Fruit fly (Drosophila melanogaster) whole organism, embryonic: ENCODE measurements around the gene CG33703.
A peak's percentile ranks its signal among the peaks of the same experiment; 100 is the strongest.

Experiments
- B-H1 ChIP-seq: fragments of 200-800 bp; sonication (Bioruptor generic); IDR thresholded peaks from 3 replicates; pipeline ENCODE4 v1.3.6; 2022; ENCODE audit warnings: missing biosample characterization, missing genetic modification characterization
- B-H2 ChIP-seq: fragments of 200-800 bp; sonication (Bioruptor generic); optimal IDR thresholded peaks from 2 replicates; lab custom pipeline; 2018; ENCODE audit warnings: missing biosample characterization, mild to moderate bottlenecking, missing genetic modification characterization
- Bdp1 ChIP-seq: fragments of 200-800 bp; sonication (Bioruptor generic); optimal IDR thresholded peaks from 3 replicates; lab custom pipeline; 2016; ENCODE audit warnings: missing biosample characterization, missing genetic modification characterization
- Blimp-1 ChIP-seq: fragments of 200-800 bp; sonication (Bioruptor generic); optimal IDR thresholded peaks from 3 replicates; lab custom pipeline; 2018; ENCODE audit warnings: missing biosample characterization, missing genetic modification characterization, mild to moderate bottlenecking, moderate library complexity, missing genetic modification reagents
- CG10565 ChIP-seq: fragments of 200-800 bp; sonication (Bioruptor generic); optimal IDR thresholded peaks from 3 replicates; lab custom pipeline; 2016; ENCODE audit warnings: missing biosample characterization, mild to moderate bottlenecking, missing genetic modification characterization
- CG12155 ChIP-seq: fragments of 200-800 bp; sonication (Bioruptor generic); optimal IDR thresholded peaks from 3 replicates; lab custom pipeline; 2016; ENCODE audit warnings: missing biosample characterization, missing genetic modification characterization
- CG13624 ChIP-seq: fragments of 200-800 bp; sonication (Bioruptor generic); optimal IDR thresholded peaks from 2 replicates; lab custom pipeline; 2016; ENCODE audit warnings: missing biosample characterization, missing genetic modification characterization
- CG17328 ChIP-seq: fragments of 200-800 bp; sonication (Bioruptor generic); IDR thresholded peaks from 2 replicates; pipeline ENCODE4 v1.3.6; 2022; ENCODE audit warnings: missing biosample characterization, missing genetic modification characterization
- CG17359 ChIP-seq: fragments of 200-800 bp; sonication (Bioruptor generic); optimal IDR thresholded peaks from 3 replicates; lab custom pipeline; 2018; ENCODE audit warnings: missing biosample characterization, mild to moderate bottlenecking, missing genetic modification characterization, moderate library complexity
- CG1792 ChIP-seq: fragments of 200-800 bp; sonication (Bioruptor generic); optimal IDR thresholded peaks from 2 replicates; lab custom pipeline; 2016; ENCODE audit warnings: missing biosample characterization, missing genetic modification characterization
- CG33557 ChIP-seq: fragments of 200-800 bp; sonication (Bioruptor generic); optimal IDR thresholded peaks from 2 replicates; lab custom pipeline; 2019; ENCODE audit warnings: missing biosample characterization, mild to moderate bottlenecking, missing genetic modification characterization, moderate library complexity
- CG34376 ChIP-seq: fragments of 200-800 bp; sonication (Bioruptor generic); optimal IDR thresholded peaks from 2 replicates; lab custom pipeline; 2018; ENCODE audit warnings: missing biosample characterization, mild to moderate bottlenecking, missing genetic modification characterization
- CG4854 ChIP-seq: fragments of 200-800 bp; sonication (Bioruptor generic); optimal IDR thresholded peaks from 2 replicates; lab custom pipeline; 2016; ENCODE audit warnings: missing biosample characterization, missing genetic modification characterization, inconsistent platforms
- Deaf1 ChIP-seq: fragments of 200-800 bp; optimal IDR thresholded peaks from 3 replicates; lab custom pipeline; 2019; ENCODE audit warnings: missing biosample characterization, mild to moderate bottlenecking, missing genetic modification characterization, moderate library complexity
- E2f1 ChIP-seq: fragments of 200-800 bp; sonication (Bioruptor generic); IDR thresholded peaks from 2 replicates; pipeline ENCODE4 v1.3.6; 2022; ENCODE audit warnings: missing biosample characterization, missing genetic modification characterization
- Fer1 ChIP-seq: fragments of 200-800 bp; sonication (Bioruptor generic); optimal IDR thresholded peaks from 2 replicates; lab custom pipeline; 2017; ENCODE audit warnings: missing biosample characterization, mild to moderate bottlenecking, missing genetic modification characterization
- H2.0 ChIP-seq: fragments of 200-800 bp; sonication (Bioruptor generic); IDR thresholded peaks from 2 replicates; pipeline ENCODE4 v1.3.6; 2022; ENCODE audit warnings: missing biosample characterization, missing genetic modification characterization
- HmgZ ChIP-seq: fragments of 200-800 bp; sonication (Bioruptor generic); optimal IDR thresholded peaks from 2 replicates; lab custom pipeline; 2018; ENCODE audit warnings: missing biosample characterization, mild to moderate bottlenecking, missing genetic modification characterization
- Lpt ChIP-seq: fragments of >200 bp; optimal IDR thresholded peaks from 2 replicates; lab custom pipeline; 2018; ENCODE audit warnings: missing biosample characterization, missing genetic modification characterization
- PHDP ChIP-seq: fragments of 200-800 bp; sonication (Bioruptor generic); optimal IDR thresholded peaks from 3 replicates; lab custom pipeline; 2018; ENCODE audit warnings: missing biosample characterization, mild to moderate bottlenecking, missing genetic modification characterization, moderate library complexity
- Rfx ChIP-seq: fragments of 200-800 bp; sonication (Bioruptor generic); IDR thresholded peaks from 2 replicates; pipeline ENCODE4 v1.3.6; 2022; ENCODE audit warnings: missing biosample characterization, missing genetic modification characterization
- Side ChIP-seq: fragments of 200-800 bp; sonication (Bioruptor generic); optimal IDR thresholded peaks from 2 replicates; lab custom pipeline; 2016; ENCODE audit warnings: missing biosample characterization, missing genetic modification characterization
- Spps ChIP-seq: fragments of 200-800 bp; sonication (Bioruptor generic); optimal IDR thresholded peaks from 2 replicates; lab custom pipeline; 2018; ENCODE audit warnings: missing biosample characterization, mild to moderate bottlenecking, missing genetic modification characterization
- Xbp1 ChIP-seq: fragments of 200-800 bp; sonication (Bioruptor generic); optimal IDR thresholded peaks from 3 replicates; lab custom pipeline; 2016; ENCODE audit warnings: missing biosample characterization, mild to moderate bottlenecking, missing genetic modification characterization
- amos ChIP-seq: fragments of 200-800 bp; sonication (Bioruptor generic); IDR thresholded peaks from 2 replicates; pipeline ENCODE4 v1.3.6; 2022; ENCODE audit warnings: missing biosample characterization, missing genetic modification characterization; ENCODE audit not compliant: partially characterized antibody
- ash1 ChIP-seq: fragments of 200-800 bp; sonication (Bioruptor generic); optimal IDR thresholded peaks from 2 replicates; lab custom pipeline; 2018; ENCODE audit warnings: missing biosample characterization, mild to moderate bottlenecking, missing genetic modification characterization
- chif ChIP-seq, 2 experiments: fragments of 200-800 bp; sonication (Bioruptor generic); optimal IDR thresholded peaks; 3 replicates each; lab custom pipeline; 2016; ENCODE audit warnings: missing biosample characterization in 2 of 2, missing genetic modification characterization in 2 of 2
- ci ChIP-seq: fragments of 200-800 bp; sonication (Bioruptor generic); IDR thresholded peaks from 3 replicates; pipeline ENCODE4 v1.3.6; 2022; ENCODE audit warnings: missing biosample characterization, missing genetic modification characterization
- dan ChIP-seq: fragments of 200-800 bp; sonication (Bioruptor generic); IDR thresholded peaks from 2 replicates; pipeline ENCODE4 v1.3.6; 2022; ENCODE audit warnings: missing biosample characterization, missing genetic modification characterization
- hbn ChIP-seq: fragments of 200-800 bp; sonication (Bioruptor generic); IDR thresholded peaks from 2 replicates; pipeline ENCODE4 v1.3.6; 2022; ENCODE audit warnings: missing biosample characterization, missing genetic modification characterization; ENCODE audit not compliant: partially characterized antibody
- hkb ChIP-seq, 2 experiments: fragments of 200-800 bp in 1 of 2; fragments of >200 bp in 1 of 2; sonication (Bioruptor generic) in 1 of 2; IDR thresholded peaks in 1 of 2; optimal IDR thresholded peaks in 1 of 2; 2 replicates each; pipeline versions ENCODE4 v1.3.6 to Lab custom; 2017 to 2022; ENCODE audit warnings: missing biosample characterization in 1 of 2, missing genetic modification characterization in 1 of 2
- kah ChIP-seq: fragments of 200-800 bp; sonication (Bioruptor generic); optimal IDR thresholded peaks from 2 replicates; lab custom pipeline; 2018; ENCODE audit warnings: missing biosample characterization, mild to moderate bottlenecking, missing genetic modification characterization
- lilli ChIP-seq: fragments of 200-800 bp; sonication (Bioruptor generic); optimal IDR thresholded peaks from 3 replicates; lab custom pipeline; 2016; ENCODE audit warnings: missing biosample characterization, missing genetic modification characterization
- ranshi ChIP-seq: fragments of 200-800 bp; sonication (Bioruptor generic); IDR thresholded peaks from 2 replicates; pipeline ENCODE4 v1.3.6; 2022; ENCODE audit warnings: missing biosample characterization, missing genetic modification characterization
- sob ChIP-seq: fragments of 200-800 bp; sonication (Bioruptor generic); IDR thresholded peaks from 2 replicates; pipeline ENCODE4 v1.3.6; 2022; ENCODE audit warnings: missing biosample characterization, missing genetic modification characterization
- tup ChIP-seq: fragments of 200-800 bp; sonication (Bioruptor generic); optimal IDR thresholded peaks from 2 replicates; lab custom pipeline; 2016; ENCODE audit warnings: missing biosample characterization, mild to moderate bottlenecking, missing genetic modification characterization, moderate library complexity

Gene CG33703

DNA sequence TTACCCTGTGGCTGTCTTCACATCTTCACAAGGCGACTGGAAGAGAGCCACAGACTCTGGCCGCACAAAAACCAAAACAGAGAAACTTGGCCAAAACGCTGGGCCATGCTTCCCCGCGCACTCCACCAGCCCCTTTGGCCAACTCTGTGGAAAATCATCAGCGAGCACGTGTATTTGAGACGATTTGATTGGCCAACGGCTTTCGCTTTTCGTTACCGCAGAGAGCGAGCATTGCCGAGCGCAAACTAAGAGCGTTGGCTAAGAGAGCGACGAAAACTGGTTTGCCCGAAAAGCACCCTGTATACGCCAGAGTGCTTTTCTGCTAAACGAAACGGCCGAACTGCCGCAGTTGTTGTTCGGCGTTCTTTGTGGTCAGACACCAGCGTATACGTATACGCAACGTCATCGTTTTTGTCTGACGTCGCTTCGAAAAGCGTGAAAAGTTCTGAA is 34.4 kb upstream of the CG33703 start, which contains the start of gene CG42673 (continued):
- TF ChIP-seq ranshi (GFP tag; lab: Robert Waterston, UW) (peak; percentile 27; the same call in 1 of the 2 replicates), dan (GFP tag; lab: Robert Waterston, UW) (no peak), ash1 (peak; percentile 8), lilli (no peak), Side (GFP tag; lab: Kevin White, UChicago) (no peak), Rfx (GFP tag; lab: Robert Waterston, UW) (peak; percentile 25; the same call in 1 of the 2 replicates), CG10565 (GFP tag; lab: Kevin White, UChicago) (no peak), B-H2 (GFP tag; lab: Kevin White, UChicago) (peak; percentile 3), chif (GFP tag; optimal IDR thresholded peaks at IDR 0.05; lab: Kevin White, UChicago) (no peak), E2f1 (GFP tag; lab: Robert Waterston, UW) (0 out of 2 replicates have a peak, but pooled peaks have one; percentile 12), H2.0 (GFP tag; lab: Robert Waterston, UW) (no peak), CG1792 (GFP tag; lab: Kevin White, UChicago) (no peak), sob (GFP tag; lab: Robert Waterston, UW) (0 out of 2 replicates have a peak, but pooled peaks have one; percentile 25), hbn (peak; percentile 47; the same call in 1 of the 2 replicates), Lpt (GFP tag; lab: Kevin White, UChicago) (no peak), Fer1 (GFP tag; lab: Kevin White, UChicago) (peak; percentile 63), CG13624 (GFP tag; lab: Kevin White, UChicago) (peak; percentile 9), CG17328 (GFP tag; lab: Robert Waterston, UW) (no peak), kah (peak; percentile 16), HmgZ (tag; lab: Kevin White, UChicago) (no peak), ci (GFP tag; lab: Robert Waterston, UW) (peak; percentile 45; the same call in 2 of the 3 replicates), tup (GFP tag; lab: Kevin White, UChicago) (no peak), hkb (optimal IDR thresholded peaks at IDR 0.05; lab: Kevin White, UChicago) (no peak), hkb (GFP tag; IDR thresholded peaks at IDR 0.05; lab: Robert Waterston, UW) (peak; percentile 52), CG34376 (GFP tag; lab: Kevin White, UChicago) (peak; percentile 0)

DNA sequence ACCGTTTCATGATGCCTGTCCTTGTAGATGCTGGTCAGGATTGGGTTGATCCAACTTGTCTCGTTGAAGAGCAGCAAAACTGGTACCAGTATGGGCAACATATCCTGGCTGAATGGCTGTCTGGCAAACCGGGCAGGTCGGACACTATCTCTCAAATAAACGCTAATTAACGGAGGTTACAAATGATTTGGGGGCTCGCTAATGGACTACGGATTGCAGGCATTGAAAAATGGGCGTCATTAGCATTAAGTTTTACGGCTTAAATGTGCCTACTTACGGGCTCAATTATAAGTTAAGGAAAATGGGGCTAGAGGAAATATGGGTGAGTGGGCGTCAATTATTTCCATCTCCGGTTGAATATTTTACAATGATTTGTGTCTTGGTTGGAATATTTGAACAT is 31.4 kb upstream of the CG33703 start, which contains the start of gene Ir67a:
Gene Ir67a, minus strand, starts transcription at position 101 of the 400 bp plus-strand sequence.
- no peak for TF ChIP-seq Bdp1 (GFP tag; lab: Kevin White, UChicago)
- TF ChIP-seq, all 482 proteins: peak for 0

DNA sequence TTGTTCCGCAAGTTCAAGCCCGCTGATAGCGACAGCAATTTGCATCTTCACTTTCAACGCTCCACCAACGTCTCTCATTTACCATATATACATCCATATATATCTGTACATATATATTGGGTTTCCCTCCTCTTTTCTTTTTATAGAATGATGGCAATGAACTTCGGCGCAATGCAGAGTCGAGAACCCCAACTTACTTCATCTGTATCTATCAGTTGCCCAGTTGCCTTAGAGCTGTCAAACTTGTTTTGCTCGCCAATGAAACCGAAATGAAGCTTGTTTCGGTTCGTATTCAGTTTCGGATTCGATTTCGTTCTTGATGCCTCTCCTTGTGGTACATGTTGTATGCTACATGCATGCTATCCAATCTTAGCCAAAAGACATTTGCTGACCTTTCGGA is 16.4 kb upstream of the CG33703 start, which contains the start of gene Or67a:
Gene Or67a, plus strand, starts transcription at position 233 of the 400 bp plus-strand sequence.
- TF ChIP-seq B-H1 (GFP tag; lab: Robert Waterston, UW): no peak
- TF ChIP-seq Blimp-1 (GFP tag; lab: Kevin White, UChicago): peak; percentile 95
- no peak for TF ChIP-seq Xbp1 (GFP tag; lab: Kevin White, UChicago)
- TF ChIP-seq Spps (tag; lab: Kevin White, UChicago): no peak
- no peak for TF ChIP-seq amos (GFP tag; lab: Robert Waterston, UW)
- TF ChIP-seq CG17359: no peak
- TF ChIP-seq Deaf1 (tag; lab: Kevin White, UChicago): peak; percentile 16
- TF ChIP-seq CG12155 (GFP tag; lab: Kevin White, UChicago): no peak
- TF ChIP-seq CG33557 (GFP tag; lab: Kevin White, UChicago): peak; percentile 15
- no peak for TF ChIP-seq CG4854 (GFP tag; lab: Kevin White, UChicago)
- TF ChIP-seq PHDP (tag; lab: Kevin White, UChicago): no peak
- TF ChIP-seq, all 482 proteins: peak for 3
